Worm (Caenorhabditis elegans) whole organism, L1 larva: Measurements from ENCODE around the gene pink-1.

Experiments used
- elt-2 ChIP-seq: sonication (generic microtip); optimal IDR thresholded peaks from 2 replicates; lab custom pipeline; 2016; ENCODE audit warnings: missing genetic modification characterization, mild to moderate bottlenecking, inconsistent platforms, missing compliant biosample characterization, missing genetic modification reagents
- nhr-12 ChIP-seq: sonication (generic microtip); optimal IDR thresholded peaks from 2 replicates; lab custom pipeline; 2017; ENCODE audit warnings: missing biosample characterization, missing genetic modification characterization
- nhr-76 ChIP-seq: sonication (generic microtip); optimal IDR thresholded peaks from 2 replicates; lab custom pipeline; 2017; ENCODE audit warnings: missing biosample characterization, missing genetic modification characterization

- no peak for TF ChIP-seq nhr-76 (tag; lab: Kevin White, UChicago)
- TF ChIP-seq elt-2 (tag; lab: Kevin White, UChicago): peak; percentile 68
- no peak for TF ChIP-seq nhr-12 (tag; lab: Kevin White, UChicago)
Measured at ce11 chrII:5379614-5380077, 15.8 kb downstream of the pink-1 start, which contains the start of gene pkc-3.
